Worm (Caenorhabditis elegans) whole organism, L4 larva: ENCODE results near the gene clec-204.

Experiments used
- ZK546.5 ChIP-seq, 2 experiments: sonication (generic microtip); optimal IDR thresholded peaks; 2 replicates each; lab custom pipeline; 2017; ENCODE audit warnings: missing biosample characterization in 2 of 2, missing genetic modification characterization in 2 of 2
- fkh-10 ChIP-seq: fragments of 150-350 bp; optimal IDR thresholded peaks from 2 replicates; lab custom pipeline; 2014; ENCODE audit warnings: missing biosample characterization, missing genetic modification reagents, missing genetic modification characterization
- jun-1 ChIP-seq: fragments of 150-350 bp; optimal IDR thresholded peaks from 2 replicates; lab custom pipeline; 2014; ENCODE audit warnings: missing biosample characterization, missing genetic modification reagents, missing genetic modification characterization
- lin-29 ChIP-seq: fragments of 200-800 bp; sonication (Bioruptor generic); IDR thresholded peaks from 2 replicates; pipeline ENCODE4 v1.3.6; 2022; ENCODE audit warnings: missing genetic modification reagents, missing genetic modification characterization, missing compliant biosample characterization
- lin-39 ChIP-seq: fragments of 150-350 bp; optimal IDR thresholded peaks from 2 replicates; lab custom pipeline; 2014; ENCODE audit warnings: missing biosample characterization, missing genetic modification reagents, missing genetic modification characterization
- nhr-11 ChIP-seq: fragments of 150-350 bp; optimal IDR thresholded peaks from 2 replicates; lab custom pipeline; 2014; ENCODE audit warnings: missing biosample characterization, missing genetic modification characterization
- nhr-77 ChIP-seq: fragments of 150-350 bp; optimal IDR thresholded peaks from 2 replicates; lab custom pipeline; 2014; ENCODE audit warnings: missing biosample characterization, missing genetic modification characterization
- pha-4 ChIP-seq, 2 experiments: fragments of 150-350 bp in 1 of 2; fragments of 200-800 bp in 1 of 2; sonication (Bioruptor generic) in 1 of 2; IDR thresholded peaks in 1 of 2; optimal IDR thresholded peaks in 1 of 2; 2 replicates each; pipeline versions ENCODE4 v1.3.6 to Lab custom; 2014 to 2022; ENCODE audit warnings: missing genetic modification characterization in 2 of 2, missing genetic modification reagents in 2 of 2, missing biosample characterization in 1 of 2, missing compliant biosample characterization in 1 of 2
- pqm-1 ChIP-seq: sonication (generic microtip); optimal IDR thresholded peaks from 2 replicates; lab custom pipeline; 2017; ENCODE audit warnings: missing biosample characterization, missing genetic modification characterization
- snpc-4 ChIP-seq: fragments of 150-350 bp; optimal IDR thresholded peaks from 2 replicates; lab custom pipeline; 2014; ENCODE audit warnings: missing biosample characterization, missing genetic modification characterization
- zfp-2 ChIP-seq: sonication (generic microtip); optimal IDR thresholded peaks from 2 replicates; lab custom pipeline; 2016; ENCODE audit warnings: mild to moderate bottlenecking, missing genetic modification characterization, missing compliant biosample characterization

ce11 chrV:1756856-1757255, at the start of gene clec-204:
- TF ChIP-seq zfp-2: no peak
- no peak for TF ChIP-seq snpc-4
- no peak for TF ChIP-seq lin-39 (tag; lab: Kevin White, UChicago)
- TF ChIP-seq nhr-77: no peak
- no peak for TF ChIP-seq fkh-10 (GFP tag; lab: Kevin White, UChicago)
- TF ChIP-seq pqm-1 (tag; lab: Kevin White, UChicago): peak; percentile 55
- no peak for TF ChIP-seq ZK546.5 (tag; optimal IDR thresholded peaks at IDR 0.05; lab: Kevin White, UChicago)
- no peak for TF ChIP-seq pha-4 (GFP tag; IDR thresholded peaks at IDR 0.05; lab: Robert Waterston, UW)
- TF ChIP-seq pha-4 (tag; optimal IDR thresholded peaks at IDR 0.05; lab: Kevin White, UChicago): no peak
- no peak for TF ChIP-seq nhr-11
- TF ChIP-seq jun-1: no peak
- TF ChIP-seq lin-29 (GFP tag; lab: Robert Waterston, UW): no peak
